Fruit fly (Drosophila melanogaster): ENCODE measurements around the gene Dnaaf6.

Gene Dnaaf6

DNA sequence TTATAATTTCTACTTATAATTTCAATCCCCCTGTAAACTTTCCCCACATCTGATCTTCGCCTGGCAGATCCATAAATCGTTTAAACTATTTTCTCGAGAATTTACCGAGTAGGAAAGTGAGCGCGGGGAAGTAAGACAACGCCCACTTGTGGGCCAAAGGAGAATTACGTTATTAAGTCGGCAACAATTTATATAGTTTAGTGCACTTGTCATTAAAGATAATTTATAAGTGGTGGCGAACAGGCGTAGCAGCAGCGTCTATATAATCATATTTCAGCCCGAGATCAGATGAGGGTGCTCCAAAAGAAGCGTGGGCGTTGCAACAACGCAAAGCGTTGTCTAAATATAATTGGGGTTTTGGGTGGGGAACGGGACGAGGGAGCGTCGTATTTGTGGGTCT is 29.8 kb upstream of the Dnaaf6 start:
- no peak for TF ChIP-seq noc (tag; optimal IDR thresholded peaks at IDR 0.05)

DNA sequence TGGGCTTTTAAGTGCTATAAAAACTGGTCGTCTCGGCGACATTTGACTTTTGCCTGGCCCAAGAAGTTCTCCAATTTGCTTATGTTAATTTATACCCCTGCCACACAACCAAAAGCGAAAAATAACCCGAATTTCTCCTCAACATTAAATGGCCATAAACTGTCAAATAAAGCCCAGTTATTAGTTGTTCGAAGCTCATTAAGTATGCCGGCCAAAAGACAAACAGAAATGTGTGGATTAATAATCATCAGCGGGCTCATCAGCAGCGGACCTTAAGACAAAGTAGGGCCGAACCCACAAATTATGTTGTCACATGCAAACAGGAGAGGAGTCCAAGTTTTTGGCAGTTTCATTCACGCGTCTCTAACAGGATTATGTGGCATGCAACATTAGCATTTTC is 29.4 kb upstream of the Dnaaf6 start:
- no peak for TF ChIP-seq noc (tag; optimal IDR thresholded peaks at IDR 0.05)

DNA sequence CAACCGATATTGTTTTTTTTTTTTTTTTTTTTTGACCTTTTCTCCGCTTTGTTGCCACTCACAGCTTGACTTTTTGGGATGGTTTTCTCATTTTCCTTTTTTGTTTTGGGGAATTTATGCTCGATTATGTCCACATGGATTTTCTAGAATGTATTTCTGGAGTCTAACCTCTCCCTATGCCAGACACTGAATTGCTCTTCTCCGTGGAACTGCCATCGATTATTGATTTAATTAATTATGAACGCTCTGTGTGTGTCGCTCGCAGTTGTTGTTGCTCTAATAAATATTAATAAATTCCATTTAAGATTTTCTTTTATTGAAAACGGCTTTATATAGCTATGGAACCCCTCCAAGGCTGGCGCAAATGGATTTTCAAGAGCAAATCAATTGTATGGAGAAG is 28.9 kb upstream of the Dnaaf6 start:
- no peak for TF ChIP-seq noc (tag; optimal IDR thresholded peaks at IDR 0.05)

- peak; percentile 49 for TF ChIP-seq noc (tag; optimal IDR thresholded peaks at IDR 0.05)
These were observed 27.0 kb upstream of the Dnaaf6 start for dm6 chr3L:14657485-14658054.

dm6 chr3L:14659954-14660907 is 24.3 kb upstream of the Dnaaf6 start:
- no peak for TF ChIP-seq noc (tag; optimal IDR thresholded peaks at IDR 0.05)

- TF ChIP-seq noc (tag; optimal IDR thresholded peaks at IDR 0.05) = no peak
These were observed 22.9 kb upstream of the Dnaaf6 start for dm6 chr3L:14661567-14662258.

DNA sequence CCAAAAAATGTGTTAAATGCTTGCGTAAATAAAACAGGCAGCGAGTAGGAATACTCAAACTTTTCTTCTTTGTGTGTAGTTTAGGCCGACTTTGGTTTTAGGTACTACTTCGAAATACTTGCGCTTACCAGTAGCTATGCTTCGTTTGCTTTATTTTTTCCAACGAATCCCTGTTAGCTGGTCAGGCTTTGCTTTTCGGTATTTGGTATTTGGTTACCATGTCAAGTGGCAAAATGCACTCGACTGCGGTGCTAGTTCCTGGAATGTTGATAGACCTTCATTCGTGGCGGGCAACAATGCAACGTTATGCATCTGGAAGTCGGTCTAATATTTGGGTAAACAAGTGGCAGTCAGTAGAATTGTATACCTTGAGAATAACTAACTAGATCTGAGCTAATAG is 20.8 kb upstream of the Dnaaf6 start:
- no peak for TF ChIP-seq noc (tag; optimal IDR thresholded peaks at IDR 0.05)

- no peak for TF ChIP-seq noc (tag; optimal IDR thresholded peaks at IDR 0.05)
These were observed 20.2 kb upstream of the Dnaaf6 start for dm6 chr3L:14664390-14664789.

DNA sequence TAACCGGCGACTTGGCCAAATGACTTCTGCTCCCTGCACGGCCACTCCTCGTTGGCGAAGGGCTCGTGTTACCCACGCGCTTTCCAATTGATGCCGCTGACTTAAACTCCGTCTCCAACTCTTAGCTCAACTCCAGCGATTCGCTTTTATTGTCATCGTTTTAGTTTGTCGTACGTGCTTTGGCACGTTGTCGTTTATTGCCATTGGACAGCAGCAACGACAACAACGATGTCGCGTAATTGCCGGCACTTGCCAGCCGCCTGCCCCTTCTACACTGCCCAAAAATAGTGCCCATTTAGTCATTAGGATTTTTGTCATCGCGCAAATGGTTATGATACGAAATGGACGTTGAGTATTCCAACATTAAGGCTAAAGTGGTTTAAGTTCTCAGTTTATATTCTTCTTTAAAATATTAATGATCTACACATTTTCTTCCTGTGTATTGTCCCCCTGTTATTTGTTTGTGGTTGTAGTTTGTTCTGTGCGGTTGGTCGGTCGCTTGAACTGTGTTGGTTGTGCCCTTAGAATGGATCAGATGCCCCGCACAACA is 18.7 kb upstream of the Dnaaf6 start:
- peak; percentile 66 for TF ChIP-seq noc (tag; optimal IDR thresholded peaks at IDR 0.05)

DNA sequence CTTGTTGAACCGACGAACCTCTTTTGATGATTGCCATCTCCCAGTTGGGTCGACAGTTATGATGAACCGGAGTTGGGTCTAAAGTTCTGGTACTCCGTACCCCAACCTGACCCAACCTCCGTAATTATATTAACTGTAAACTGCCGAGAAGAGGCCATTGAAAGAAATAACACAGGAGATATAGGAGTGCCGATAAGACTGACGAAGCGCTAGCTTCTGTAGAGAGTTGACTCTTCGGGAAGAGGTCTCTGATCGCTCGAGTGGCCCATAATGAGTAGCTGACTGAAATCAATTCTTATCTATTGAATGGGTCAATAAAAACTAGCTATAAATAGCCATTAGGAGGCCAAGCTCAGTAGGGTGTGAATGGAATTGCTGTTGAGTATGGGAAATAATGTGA is 15.9 kb upstream of the Dnaaf6 start:
- no peak for TF ChIP-seq noc (tag; optimal IDR thresholded peaks at IDR 0.05)

- TF ChIP-seq noc (tag; optimal IDR thresholded peaks at IDR 0.05) = no peak
These were observed 13.0 kb upstream of the Dnaaf6 start for dm6 chr3L:14671546-14671945.

- peak; percentile 30 for TF ChIP-seq noc (tag; optimal IDR thresholded peaks at IDR 0.05)
These were observed 12.0 kb upstream of the Dnaaf6 start, which contains the start of the genes CG43121 and ome for dm6 chr3L:14672387-14673110. CG43121 (minus strand) TSS chr3L:14672437. ome (plus strand) TSS chr3L:14672839.

dm6 chr3L:14673740-14674463 is 10.7 kb upstream of the Dnaaf6 start:
- TF ChIP-seq noc (tag; optimal IDR thresholded peaks at IDR 0.05) = no peak

dm6 chr3L:14678097-14678679 is 6.4 kb upstream of the Dnaaf6 start, which contains the start of gene CG4914:
CG4914 (minus strand) TSS chr3L:14678147.
- peak; percentile 83 for TF ChIP-seq noc (tag; optimal IDR thresholded peaks at IDR 0.05)

Measured in whole organism, larva.